Fruit fly (Drosophila melanogaster) whole organism, embryonic: ENCODE measurements around the gene CG34135.

Experiments used
- ATbp ChIP-seq: fragments of 200-800 bp; sonication (Bioruptor generic); optimal IDR thresholded peaks from 2 replicates; lab custom pipeline; 2017; ENCODE audit warnings: missing biosample characterization, mild to moderate bottlenecking, missing genetic modification characterization, missing genetic modification reagents
- Atf3 ChIP-seq: fragments of 200-800 bp; sonication (Bioruptor generic); optimal IDR thresholded peaks from 3 replicates; lab custom pipeline; 2016; ENCODE audit warnings: missing biosample characterization, missing genetic modification characterization
- CG11696 ChIP-seq: fragments of 200-800 bp; sonication (Bioruptor generic); IDR thresholded peaks from 2 replicates; pipeline ENCODE4 v1.3.6; 2022; ENCODE audit warnings: missing biosample characterization, missing genetic modification characterization
- CG15479 ChIP-seq: fragments of 200-800 bp; sonication (Bioruptor generic); optimal IDR thresholded peaks from 3 replicates; lab custom pipeline; 2019; ENCODE audit warnings: missing biosample characterization, mild to moderate bottlenecking, missing genetic modification characterization, moderate library complexity
- CG1603 ChIP-seq: fragments of 200-800 bp; sonication (Bioruptor generic); optimal IDR thresholded peaks from 2 replicates; lab custom pipeline; 2019; ENCODE audit warnings: missing biosample characterization, mild to moderate bottlenecking, missing genetic modification characterization, moderate library complexity
- CG17186 ChIP-seq: fragments of 200-800 bp; sonication (Bioruptor generic); optimal IDR thresholded peaks from 3 replicates; lab custom pipeline; 2017; ENCODE audit warnings: missing biosample characterization, missing genetic modification reagents, missing genetic modification characterization
- CG17829 ChIP-seq: fragments of 200-800 bp; optimal IDR thresholded peaks from 2 replicates; lab custom pipeline; 2019; ENCODE audit warnings: missing biosample characterization, mild to moderate bottlenecking, missing genetic modification characterization, moderate library complexity
- CG18262 ChIP-seq: fragments of 200-800 bp; optimal IDR thresholded peaks from 3 replicates; lab custom pipeline; 2019; ENCODE audit warnings: missing biosample characterization, mild to moderate bottlenecking, missing genetic modification characterization, moderate library complexity
- CG2889 ChIP-seq: fragments of 200-800 bp; sonication (Bioruptor generic); IDR thresholded peaks from 3 replicates; pipeline ENCODE4 v1.3.6; 2022; ENCODE audit warnings: missing biosample characterization, missing genetic modification characterization
- CG30020 ChIP-seq: fragments of 200-800 bp; optimal IDR thresholded peaks from 2 replicates; lab custom pipeline; 2019; ENCODE audit warnings: missing biosample characterization, mild to moderate bottlenecking, missing genetic modification characterization, moderate library complexity
- CG30431 ChIP-seq: fragments of 200-800 bp; sonication (Bioruptor generic); optimal IDR thresholded peaks from 2 replicates; lab custom pipeline; 2017; ENCODE audit warnings: missing biosample characterization, missing genetic modification characterization
- CG31365 ChIP-seq: fragments of 200-800 bp; sonication (Bioruptor generic); optimal IDR thresholded peaks from 2 replicates; lab custom pipeline; 2018; ENCODE audit warnings: missing biosample characterization, mild to moderate bottlenecking, missing genetic modification characterization
- CG4404 ChIP-seq: fragments of 200-800 bp; sonication (Bioruptor generic); IDR thresholded peaks from 2 replicates; pipeline ENCODE4 v1.3.6; 2022; ENCODE audit warnings: missing biosample characterization, missing genetic modification characterization
- CG4424 ChIP-seq: fragments of 200-800 bp; sonication (Bioruptor generic); optimal IDR thresholded peaks from 3 replicates; lab custom pipeline; 2016; ENCODE audit warnings: missing biosample characterization, missing genetic modification characterization
- CG4707 ChIP-seq: fragments of 200-800 bp; sonication (Bioruptor generic); optimal IDR thresholded peaks from 2 replicates; lab custom pipeline; 2018; ENCODE audit warnings: missing biosample characterization, mild to moderate bottlenecking, missing genetic modification characterization, moderate library complexity
- CG7556 ChIP-seq: fragments of 200-800 bp; sonication (Bioruptor generic); optimal IDR thresholded peaks from 2 replicates; lab custom pipeline; 2017; ENCODE audit warnings: missing biosample characterization, mild to moderate bottlenecking, missing genetic modification characterization
- CG8281 ChIP-seq: fragments of 200-800 bp; sonication (Bioruptor generic); optimal IDR thresholded peaks from 2 replicates; lab custom pipeline; 2018; ENCODE audit warnings: missing biosample characterization, mild to moderate bottlenecking, missing genetic modification characterization, moderate library complexity
- CG9876 ChIP-seq: fragments of 200-800 bp; sonication (Bioruptor generic); optimal IDR thresholded peaks from 2 replicates; lab custom pipeline; 2016; ENCODE audit warnings: missing biosample characterization, missing genetic modification characterization
- Camta ChIP-seq: fragments of 200-800 bp; sonication (Bioruptor generic); optimal IDR thresholded peaks from 2 replicates; lab custom pipeline; 2016; ENCODE audit warnings: missing biosample characterization, missing genetic modification characterization
- Elba2 ChIP-seq: fragments of 200-800 bp; sonication (Bioruptor generic); optimal IDR thresholded peaks from 3 replicates; lab custom pipeline; 2016; ENCODE audit warnings: missing biosample characterization, missing genetic modification characterization
- Fer2 ChIP-seq: fragments of 200-800 bp; sonication (Bioruptor generic); optimal IDR thresholded peaks from 2 replicates; lab custom pipeline; 2018; ENCODE audit warnings: missing biosample characterization, mild to moderate bottlenecking, missing genetic modification characterization, moderate library complexity
- Gsc ChIP-seq: fragments of 200-800 bp; sonication (Bioruptor generic); IDR thresholded peaks from 2 replicates; pipeline ENCODE4 v1.3.6; 2022; ENCODE audit warnings: missing biosample characterization, missing genetic modification characterization
- Hey ChIP-seq: fragments of 200-800 bp; sonication (Bioruptor generic); optimal IDR thresholded peaks from 3 replicates; lab custom pipeline; 2018; ENCODE audit warnings: missing biosample characterization, mild to moderate bottlenecking, missing genetic modification characterization
- HmgZ ChIP-seq: fragments of 200-800 bp; sonication (Bioruptor generic); optimal IDR thresholded peaks from 2 replicates; lab custom pipeline; 2018; ENCODE audit warnings: missing biosample characterization, mild to moderate bottlenecking, missing genetic modification characterization
- Hr3 ChIP-seq: fragments of 200-800 bp; sonication (Bioruptor generic); optimal IDR thresholded peaks from 3 replicates; lab custom pipeline; 2016; ENCODE audit warnings: missing biosample characterization, missing genetic modification characterization
- MBD-R2 ChIP-seq: fragments of 200-800 bp; sonication (Bioruptor generic); IDR thresholded peaks from 2 replicates; pipeline ENCODE4 v1.3.6; 2022; ENCODE audit warnings: missing biosample characterization, missing genetic modification characterization
- MESR4 ChIP-seq: fragments of 200-800 bp; sonication (Bioruptor generic); optimal IDR thresholded peaks from 2 replicates; lab custom pipeline; 2018; ENCODE audit warnings: missing biosample characterization, mild to moderate bottlenecking, missing genetic modification characterization, moderate library complexity
- Mes4 ChIP-seq: fragments of 200-800 bp; sonication (Bioruptor generic); optimal IDR thresholded peaks from 2 replicates; lab custom pipeline; 2016; ENCODE audit warnings: missing biosample characterization, missing genetic modification characterization
- NC2β ChIP-seq: fragments of 200-800 bp; sonication (Bioruptor generic); optimal IDR thresholded peaks from 2 replicates; lab custom pipeline; 2016; ENCODE audit warnings: missing biosample characterization, missing genetic modification characterization
- Nf-YA ChIP-seq: fragments of 200-800 bp; sonication (Bioruptor generic); IDR thresholded peaks from 2 replicates; pipeline ENCODE4 v1.3.6; 2022; ENCODE audit warnings: missing biosample characterization, missing genetic modification characterization
- Ptx1 ChIP-seq: fragments of 200-800 bp; sonication (Bioruptor generic); IDR thresholded peaks from 2 replicates; pipeline ENCODE4 v1.3.6; 2022; ENCODE audit warnings: missing biosample characterization, missing genetic modification characterization
- Six4 ChIP-seq: fragments of 200-800 bp; sonication (Bioruptor generic); optimal IDR thresholded peaks from 2 replicates; lab custom pipeline; 2016; ENCODE audit warnings: missing biosample characterization, missing genetic modification characterization
- Tbp ChIP-seq: fragments of >200 bp; optimal IDR thresholded peaks from 2 replicates; lab custom pipeline; 2018; ENCODE audit warnings: missing biosample characterization, missing genetic modification characterization
- bab2 ChIP-seq: fragments of 200-800 bp; sonication (Bioruptor generic); optimal IDR thresholded peaks from 2 replicates; lab custom pipeline; 2016; ENCODE audit warnings: missing biosample characterization, missing genetic modification characterization
- bcd ChIP-seq: fragments of 200-800 bp; sonication (Bioruptor generic); optimal IDR thresholded peaks from 2 replicates; lab custom pipeline; 2017; ENCODE audit warnings: missing biosample characterization, mild to moderate bottlenecking, missing genetic modification characterization
- dan ChIP-seq: fragments of 200-800 bp; sonication (Bioruptor generic); IDR thresholded peaks from 2 replicates; pipeline ENCODE4 v1.3.6; 2022; ENCODE audit warnings: missing biosample characterization, missing genetic modification characterization
- ems ChIP-seq: fragments of 200-800 bp; sonication (Bioruptor generic); optimal IDR thresholded peaks from 3 replicates; lab custom pipeline; 2016; ENCODE audit warnings: missing biosample characterization, missing genetic modification characterization
- eve ChIP-seq, 2 experiments: fragments of >200 bp; optimal IDR thresholded peaks; 2 replicates each; lab custom pipeline; 2017; ENCODE audit warnings: missing biosample characterization in 2 of 2, missing genetic modification characterization in 2 of 2
- fd102C ChIP-seq: fragments of 200-800 bp; sonication (Bioruptor generic); optimal IDR thresholded peaks from 2 replicates; lab custom pipeline; 2018; ENCODE audit warnings: missing biosample characterization, mild to moderate bottlenecking, missing genetic modification characterization, moderate library complexity
- gsb ChIP-seq: fragments of 200-800 bp; sonication (Bioruptor generic); IDR thresholded peaks from 2 replicates; pipeline ENCODE4 v1.3.6; 2022; ENCODE audit warnings: missing biosample characterization, missing genetic modification characterization
- h ChIP-seq: fragments of >200 bp; optimal IDR thresholded peaks from 2 replicates; lab custom pipeline; 2017
- ind ChIP-seq: fragments of 200-800 bp; sonication (Bioruptor generic); optimal IDR thresholded peaks from 3 replicates; lab custom pipeline; 2016; ENCODE audit warnings: missing biosample characterization, missing genetic modification characterization
- mam ChIP-seq: fragments of 200-800 bp; sonication (Bioruptor generic); optimal IDR thresholded peaks from 3 replicates; lab custom pipeline; 2016; ENCODE audit warnings: missing biosample characterization, missing genetic modification characterization
- odd ChIP-seq: fragments of 200-800 bp; sonication (Bioruptor generic); optimal IDR thresholded peaks from 2 replicates; lab custom pipeline; 2017; ENCODE audit warnings: missing biosample characterization, mild to moderate bottlenecking, missing genetic modification characterization
- org-1 ChIP-seq: fragments of 200-800 bp; sonication (Bioruptor generic); optimal IDR thresholded peaks from 2 replicates; lab custom pipeline; 2017; ENCODE audit warnings: missing biosample characterization, missing genetic modification characterization
- pita ChIP-seq: fragments of 200-800 bp; sonication (Bioruptor generic); optimal IDR thresholded peaks from 2 replicates; lab custom pipeline; 2017; ENCODE audit warnings: missing biosample characterization, mild to moderate bottlenecking, missing genetic modification characterization
- rib ChIP-seq: fragments of 200-800 bp; sonication (Bioruptor generic); IDR thresholded peaks from 2 replicates; pipeline ENCODE4 v1.3.6; 2022; ENCODE audit warnings: missing biosample characterization, missing genetic modification characterization
- run ChIP-seq: fragments of 200-800 bp; sonication (Bioruptor generic); optimal IDR thresholded peaks from 3 replicates; lab custom pipeline; 2018; ENCODE audit warnings: missing biosample characterization, mild to moderate bottlenecking, missing genetic modification characterization
- shn ChIP-seq: fragments of 200-800 bp; sonication (Bioruptor generic); optimal IDR thresholded peaks from 3 replicates; lab custom pipeline; 2016; ENCODE audit warnings: missing biosample characterization, missing genetic modification characterization
- sob ChIP-seq: fragments of 200-800 bp; sonication (Bioruptor generic); IDR thresholded peaks from 2 replicates; pipeline ENCODE4 v1.3.6; 2022; ENCODE audit warnings: missing biosample characterization, missing genetic modification characterization
- stc ChIP-seq: fragments of 200-800 bp; sonication (Bioruptor generic); IDR thresholded peaks from 2 replicates; pipeline ENCODE4 v1.3.6; 2022; ENCODE audit warnings: missing biosample characterization, missing genetic modification characterization
- tin ChIP-seq: fragments of 200-800 bp; sonication (Bioruptor generic); optimal IDR thresholded peaks from 3 replicates; lab custom pipeline; 2016; ENCODE audit warnings: missing biosample characterization, missing genetic modification characterization
- ttk ChIP-seq: fragments of 200-800 bp; sonication (Bioruptor generic); IDR thresholded peaks from 2 replicates; pipeline ENCODE4 v2.1.2; 2022; ENCODE audit warnings: missing biosample characterization, missing genetic modification characterization

CG34135 gene

dm6 chr3R:8744198-8744597 lies 23.8 kb downstream of the CG34135 start (continued):
- TF ChIP-seq ttk (GFP tag; lab: Robert Waterston, UW): peak; percentile 8; the same call in 1 of the 2 replicates
- peak; percentile 27 for TF ChIP-seq Hr3
- TF ChIP-seq CG31365 (tag; lab: Kevin White, UChicago): no peak
- TF ChIP-seq pita (GFP tag; lab: Kevin White, UChicago): no peak
- TF ChIP-seq rib (GFP tag; lab: Robert Waterston, UW): no peak
- TF ChIP-seq odd (GFP tag; lab: Kevin White, UChicago): peak; percentile 14
- peak; percentile 61 for TF ChIP-seq ATbp (GFP tag; lab: Kevin White, UChicago)
- TF ChIP-seq Six4: no peak
- peak; percentile 2 for TF ChIP-seq mam (GFP tag; lab: Kevin White, UChicago)
- TF ChIP-seq CG15479 (GFP tag; lab: Kevin White, UChicago): no peak
- TF ChIP-seq dan: no peak
- TF ChIP-seq ind (GFP tag; lab: Kevin White, UChicago): no peak
- no peak for TF ChIP-seq CG30020 (tag; lab: Kevin White, UChicago)
- no peak for TF ChIP-seq CG17186 (GFP tag; lab: Kevin White, UChicago)
- no peak for TF ChIP-seq Camta (GFP tag; lab: Kevin White, UChicago)
- peak; percentile 2 for TF ChIP-seq Mes4
- peak; percentile 22 for TF ChIP-seq tin (GFP tag; lab: Kevin White, UChicago)
- no peak for TF ChIP-seq CG4707
- peak; percentile 39 for TF ChIP-seq CG4424 (GFP tag; lab: Kevin White, UChicago)
- 0 out of 2 replicates have a peak, but pooled peaks have one; percentile 10 for TF ChIP-seq gsb (GFP tag; lab: Robert Waterston, UW)
- TF ChIP-seq eve (GFP tag; optimal IDR thresholded peaks at IDR 0.05; lab: Kevin White, UChicago): peak in 1 of 2 experiments; percentile 13
- TF ChIP-seq sob: peak; percentile 42; the same call in 1 of the 2 replicates
- no peak for TF ChIP-seq Gsc (GFP tag; lab: Robert Waterston, UW)
- peak; percentile 4 for TF ChIP-seq shn (GFP tag; lab: Kevin White, UChicago)
- no peak for TF ChIP-seq Atf3 (GFP tag; lab: Kevin White, UChicago)
- peak; percentile 51 for TF ChIP-seq CG7556
- TF ChIP-seq Tbp (GFP tag; lab: Kevin White, UChicago): no peak
- TF ChIP-seq CG30431 (GFP tag; lab: Kevin White, UChicago): peak; percentile 22
- no peak for TF ChIP-seq bab2
- TF ChIP-seq bcd (GFP tag; lab: Kevin White, UChicago): peak; percentile 10
- TF ChIP-seq h (lab: Kevin White, UChicago): no peak
- TF ChIP-seq stc (GFP tag; lab: Robert Waterston, UW): peak; percentile 40
- 0 out of 2 replicates have a peak, but pooled peaks have one; percentile 15 for TF ChIP-seq CG4404
- TF ChIP-seq Nf-YA (GFP tag; lab: Robert Waterston, UW): no peak
- TF ChIP-seq ems: peak; percentile 20
- TF ChIP-seq CG18262 (tag; lab: Kevin White, UChicago): peak; percentile 34
- TF ChIP-seq CG2889: no peak
- TF ChIP-seq NC2β (GFP tag; lab: Kevin White, UChicago): no peak
- no peak for TF ChIP-seq fd102C
- no peak for TF ChIP-seq Hey (tag; lab: Kevin White, UChicago)
- TF ChIP-seq CG11696 (GFP tag; lab: Robert Waterston, UW): no peak
- TF ChIP-seq Fer2 (tag; lab: Kevin White, UChicago): no peak
- TF ChIP-seq CG9876 (GFP tag; lab: Kevin White, UChicago): no peak
- TF ChIP-seq HmgZ: no peak
- no peak for TF ChIP-seq MESR4 (GFP tag; lab: Kevin White, UChicago)
- no peak for TF ChIP-seq CG8281 (tag; lab: Kevin White, UChicago)
- peak; percentile 77 for TF ChIP-seq Ptx1 (GFP tag; lab: Robert Waterston, UW)
- no peak for TF ChIP-seq MBD-R2 (GFP tag; lab: Robert Waterston, UW)
- peak; percentile 9 for TF ChIP-seq run
- peak; percentile 37 for TF ChIP-seq CG17829 (tag; lab: Kevin White, UChicago)
- TF ChIP-seq org-1 (GFP tag; lab: Kevin White, UChicago): peak; percentile 36
- TF ChIP-seq CG1603: peak; percentile 44
- no peak for TF ChIP-seq Elba2
